Worm (Caenorhabditis elegans): Measurements from ENCODE around the gene M02G9.4.
"Not testable (repeated sequence)": the region's sequence is repeated elsewhere in the genome, so short reads cannot be mapped to it uniquely, and the experiment has no call there.

Gene M02G9.4

DNA sequence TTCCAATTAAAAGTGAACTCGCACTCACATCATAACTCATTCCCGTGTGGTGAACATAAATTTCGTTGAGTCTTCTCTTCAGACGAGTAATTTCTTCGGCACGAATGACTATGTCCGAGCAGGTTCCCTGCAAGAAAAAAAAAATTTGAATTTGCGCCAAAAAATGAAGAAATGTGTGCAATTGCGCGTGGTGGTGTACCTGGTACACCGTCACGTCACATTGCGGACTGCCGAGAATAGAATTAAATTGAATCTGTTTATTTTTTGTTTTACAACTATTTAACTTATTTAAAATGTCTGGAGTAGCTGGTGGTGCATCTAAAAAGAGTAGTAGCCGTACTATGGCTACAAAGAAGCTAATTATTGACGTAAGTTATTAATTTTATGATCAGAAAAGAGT is 16.2 kb upstream of the M02G9.4 start, which contains the start of gene mdt-22 (continued):
- TF ChIP-seq nhr-28 (tag; optimal IDR thresholded peaks at IDR 0.05) (peak; percentile 20), hmg-1.1 (GFP tag; IDR thresholded peaks at IDR 0.05) (peak; percentile 79), fkh-10 (GFP tag; optimal IDR thresholded peaks at IDR 0.05) (peak; percentile 4), ceh-32 (tag; optimal IDR thresholded peaks at IDR 0.05; ENCODE audit: poor library complexity) (no peak), nhr-42 (GFP tag; IDR thresholded peaks at IDR 0.05) (0 out of 2 replicates have a peak, but pooled peaks have one; percentile 57), madf-5 (GFP tag; IDR thresholded peaks at IDR 0.05) (no peak), lsy-2 (tag; optimal IDR thresholded peaks at IDR 0.05) (peak in 1 of 2 experiments; percentile 83), php-3 (GFP tag; IDR thresholded peaks at IDR 0.05) (no peak), ztf-7 (tag; optimal IDR thresholded peaks at IDR 0.05) (peak; percentile 25), Y5F2A.4 (GFP tag; optimal IDR thresholded peaks at IDR 0.05) (peak; percentile 27), daf-8 (GFP tag; IDR thresholded peaks at IDR 0.05) (no peak), sdz-12 (GFP tag; optimal IDR thresholded peaks at IDR 0.05) (no peak), nhr-11 (tag; optimal IDR thresholded peaks at IDR 0.05) (no peak), hlh-11 (tag; optimal IDR thresholded peaks at IDR 0.05) (peak; percentile 60), hlh-30 (tag; optimal IDR thresholded peaks at IDR 0.05; ENCODE audit: insufficient read depth) (peak; percentile 43), ZK337.2 (GFP tag; IDR thresholded peaks at IDR 0.05) (0 out of 2 replicates have a peak, but pooled peaks have one; percentile 46), nhr-25 (tag; optimal IDR thresholded peaks at IDR 0.05; ENCODE audit: borderline replicate concordance, insufficient read depth) (peak; percentile 27), F10B5.3 (tag; optimal IDR thresholded peaks at IDR 0.05) (peak; percentile 27), spr-3 (GFP tag; optimal IDR thresholded peaks at IDR 0.05) (no peak), R02D3.7 (tag; optimal IDR thresholded peaks at IDR 0.05) (no peak), vab-7 (GFP tag; IDR thresholded peaks at IDR 0.05) (peak; percentile 62), egl-27 (tag; optimal IDR thresholded peaks at IDR 0.05) (no peak), aha-1 (tag) (peak; percentile 90), ceh-28 (tag; optimal IDR thresholded peaks at IDR 0.05) (no peak), F37D6.2 (tag; optimal IDR thresholded peaks at IDR 0.05) (peak; percentile 37), zag-1 (tag; optimal IDR thresholded peaks at IDR 0.05) (no peak), Y48G9A.11 (GFP tag; IDR thresholded peaks at IDR 0.05) (peak; percentile 53; the same call in 1 of the 2 replicates), egl-43 (GFP tag; IDR thresholded peaks at IDR 0.05) (peak; percentile 64; the same call in 1 of the 2 replicates), skn-1 (tag; optimal IDR thresholded peaks at IDR 0.05) (no peak), dmd-6 (GFP tag; IDR thresholded peaks at IDR 0.05) (peak; percentile 65), ceh-62 (tag; optimal IDR thresholded peaks at IDR 0.05) (no peak), ztf-11 (tag; optimal IDR thresholded peaks at IDR 0.05) (no peak), T20F7.1 (GFP tag; optimal IDR thresholded peaks at IDR 0.05) (peak; percentile 58), ZK546.5 (tag; optimal IDR thresholded peaks at IDR 0.05) (no peak), snpc-1.2 (GFP tag; IDR thresholded peaks at IDR 0.05) (peak; percentile 29; the same call in 1 of the 2 replicates), fos-1 (tag; optimal IDR thresholded peaks at IDR 0.05) (no peak), mes-2 (tag; optimal IDR thresholded peaks at IDR 0.05; ENCODE audit: poor library complexity, severe bottlenecking) (peak; percentile 87), mdl-1 (tag; optimal IDR thresholded peaks at IDR 0.05) (no peak), nhr-237 (tag; optimal IDR thresholded peaks at IDR 0.05) (no peak), lin-39 (tag; optimal IDR thresholded peaks at IDR 0.05) (no peak), mdt-29 (GFP tag; IDR thresholded peaks at IDR 0.05) (no peak)

DNA sequence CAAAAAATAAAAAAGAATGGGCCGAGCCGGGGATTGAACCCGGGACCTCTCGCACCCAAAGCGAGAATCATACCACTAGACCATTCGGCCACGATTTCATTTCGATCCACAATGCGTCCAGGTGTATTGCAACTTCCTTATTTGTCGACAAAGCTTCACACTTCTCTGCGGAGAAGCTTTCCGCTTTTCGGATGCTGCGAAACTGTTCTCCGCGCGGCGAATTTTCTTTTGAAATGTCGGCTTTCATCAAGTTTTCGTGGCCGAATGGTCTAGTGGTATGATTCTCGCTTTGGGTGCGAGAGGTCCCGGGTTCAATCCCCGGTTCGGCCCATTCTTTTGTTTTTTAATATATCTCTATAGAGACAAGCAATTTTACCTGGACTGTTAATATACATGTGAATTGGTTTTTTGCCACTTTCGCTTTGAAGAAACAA is 14.9 kb upstream of the M02G9.4 start:
- TF ChIP-seq php-3 (GFP tag; IDR thresholded peaks at IDR 0.05) (0 out of 2 replicates have a peak, but pooled peaks have one; percentile 32), T26A8.4 (GFP tag; IDR thresholded peaks at IDR 0.05) (peak; percentile 73), pha-4 (GFP tag; IDR thresholded peaks at IDR 0.05) (peak; percentile 72), aha-1 (tag) (peak; percentile 92), Y105C5A.15 (GFP tag; IDR thresholded peaks at IDR 0.05) (0 out of 2 replicates have a peak, but pooled peaks have one; percentile 2), mes-2 (tag; optimal IDR thresholded peaks at IDR 0.05; ENCODE audit: poor library complexity, severe bottlenecking) (peak; percentile 17), F26F4.8 (GFP tag; conservative IDR thresholded peaks at IDR 0.05) (peak; percentile 67; the same call in 1 of the 2 replicates), egl-43 (GFP tag; IDR thresholded peaks at IDR 0.05) (peak; percentile 78), nhr-102 (tag; optimal IDR thresholded peaks at IDR 0.05) (peak; percentile 26), unc-130 (GFP tag; optimal IDR thresholded peaks at IDR 0.05) (peak; percentile 16), madf-5 (GFP tag; IDR thresholded peaks at IDR 0.05) (0 out of 4 replicates have a peak, but pooled peaks of 1 of the 2 experiments have one; percentile 17), lin-38 (GFP tag; IDR thresholded peaks at IDR 0.05) (peak; percentile 74), vab-7 (GFP tag; IDR thresholded peaks at IDR 0.05) (peak; percentile 21; the same call in 1 of the 2 replicates), dmd-6 (GFP tag; IDR thresholded peaks at IDR 0.05) (peak; percentile 30), spr-1 (tag; optimal IDR thresholded peaks at IDR 0.05) (peak; percentile 48), snpc-1.2 (GFP tag; IDR thresholded peaks at IDR 0.05) (0 out of 2 replicates have a peak, but pooled peaks have one; percentile 68), rbr-2 (tag; optimal IDR thresholded peaks at IDR 0.05) (peak; percentile 37)
- not testable (repeated sequence) for TF ChIP-seq pha-4 (tag; optimal IDR thresholded peaks at IDR 0.05)

Measured in whole organism, L4 larva.